Worm (Caenorhabditis elegans) whole organism, late embryonic: ENCODE results near the gene clec-67.
"Not testable (repeated sequence)": the region's sequence is repeated elsewhere in the genome, so short reads cannot be mapped to it uniquely, and the experiment has no call there.

Experiments
- K09A11.1 ChIP-seq: sonication (generic microtip); optimal IDR thresholded peaks from 2 replicates; lab custom pipeline; 2017; ENCODE audit warnings: antibody characterized with exemption, mild to moderate bottlenecking, missing genetic modification characterization, missing compliant biosample characterization; ENCODE audit not compliant: insufficient read depth
- Y22D7AL.16 ChIP-seq: sonication (generic microtip); optimal IDR thresholded peaks from 2 replicates; lab custom pipeline; 2016; ENCODE audit warnings: missing genetic modification characterization, missing compliant biosample characterization
- ama-1 ChIP-seq: fragments of 150-350 bp; optimal IDR thresholded peaks from 2 replicates; lab custom pipeline; 2014
- ceh-22 ChIP-seq: sonication (generic microtip); optimal IDR thresholded peaks from 2 replicates; lab custom pipeline; 2017; ENCODE audit warnings: missing biosample characterization, missing genetic modification characterization
- ceh-24 ChIP-seq: sonication (generic microtip); optimal IDR thresholded peaks from 2 replicates; lab custom pipeline; 2016; ENCODE audit warnings: mild to moderate bottlenecking, missing genetic modification characterization, missing compliant biosample characterization
- ceh-45 ChIP-seq: fragments of 200-800 bp; sonication (Bioruptor generic); IDR thresholded peaks from 2 replicates; pipeline ENCODE4 v1.3.6; 2022; ENCODE audit warnings: missing genetic modification reagents, missing genetic modification characterization, missing compliant biosample characterization
- ceh-9 ChIP-seq: sonication (generic microtip); optimal IDR thresholded peaks from 2 replicates; lab custom pipeline; 2016; ENCODE audit warnings: mild to moderate bottlenecking, missing genetic modification characterization, inconsistent platforms, missing compliant biosample characterization
- elt-4 ChIP-seq: sonication (generic microtip); optimal IDR thresholded peaks from 2 replicates; lab custom pipeline; 2016; ENCODE audit warnings: missing genetic modification characterization, missing compliant biosample characterization
- fkh-10 ChIP-seq: fragments of 150-350 bp; optimal IDR thresholded peaks from 2 replicates; lab custom pipeline; 2014; ENCODE audit warnings: missing biosample characterization, missing genetic modification reagents, missing genetic modification characterization
- npax-4 ChIP-seq: sonication (generic microtip); optimal IDR thresholded peaks from 2 replicates; lab custom pipeline; 2016; ENCODE audit warnings: missing genetic modification characterization, missing compliant biosample characterization
- pha-4 ChIP-seq: fragments of 150-350 bp; optimal IDR thresholded peaks from 2 replicates; lab custom pipeline; 2018; ENCODE audit warnings: missing biosample characterization, missing genetic modification reagents, missing genetic modification characterization
- pqm-1 ChIP-seq: sonication (generic microtip); optimal IDR thresholded peaks from 2 replicates; lab custom pipeline; 2016; ENCODE audit warnings: missing genetic modification characterization, missing compliant biosample characterization

DNA sequence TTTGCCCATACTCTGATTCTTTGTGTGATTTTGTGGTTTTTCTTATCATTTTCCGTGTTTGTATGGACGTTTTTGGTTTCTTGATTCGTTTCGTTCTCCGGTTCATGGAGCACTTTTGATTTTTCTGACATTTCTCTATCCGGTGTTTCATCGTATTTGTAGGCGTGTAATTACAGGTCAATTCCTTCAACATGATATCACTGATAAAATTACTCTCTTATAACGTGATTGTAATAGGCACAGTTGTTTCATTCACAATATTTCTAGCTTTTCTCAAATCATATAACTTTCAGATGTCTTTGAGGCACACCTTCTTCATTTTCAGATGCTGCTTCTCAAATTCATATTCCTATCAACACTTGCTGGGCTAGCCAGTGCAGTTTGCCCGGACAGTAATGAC, 10.4 kb downstream of the clec-67 start, which contains the start of gene clec-70:
- TF ChIP-seq Y22D7AL.16 (tag; lab: Kevin White, UChicago); fkh-10 (GFP tag; lab: Kevin White, UChicago); ceh-9; npax-4; ama-1 (lab: Kevin White, UChicago); ceh-24 (tag; lab: Kevin White, UChicago); K09A11.1 (tag; lab: Kevin White, UChicago); pqm-1; elt-4 (tag; lab: Kevin White, UChicago); ceh-45; pha-4 (tag; lab: Kevin White, UChicago); ceh-22 (tag; lab: Kevin White, UChicago): not testable (repeated sequence)
